Worm (Caenorhabditis elegans): Measurements from ENCODE around the gene oac-4.

DNA sequence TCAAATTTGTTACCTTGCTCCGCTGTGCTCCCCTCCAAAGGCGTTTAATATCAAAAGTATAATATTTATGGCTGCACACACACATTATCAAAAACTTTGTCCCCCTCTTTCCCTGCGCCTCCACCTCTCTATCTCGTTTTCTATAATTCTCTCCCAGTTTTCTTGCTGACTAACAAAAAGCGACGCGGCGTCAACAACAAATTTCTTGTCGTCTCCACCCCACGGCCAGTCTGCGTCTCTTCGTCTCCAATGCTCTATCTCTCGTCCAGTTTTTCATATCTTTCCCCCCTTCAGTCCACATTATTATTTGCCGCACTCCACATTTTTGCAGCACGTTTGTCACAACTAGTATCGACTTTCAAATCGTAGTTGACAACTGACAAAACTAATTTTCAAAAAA lies 25.3 kb downstream of the oac-4 start:
- TF ChIP-seq lin-15B (tag; optimal IDR thresholded peaks at IDR 0.05), result peak; percentile 2
- no peak for TF ChIP-seq ceh-16 (tag; optimal IDR thresholded peaks at IDR 0.05)
